Worm (Caenorhabditis elegans): ENCODE data around the gene orc-1.

DNA sequence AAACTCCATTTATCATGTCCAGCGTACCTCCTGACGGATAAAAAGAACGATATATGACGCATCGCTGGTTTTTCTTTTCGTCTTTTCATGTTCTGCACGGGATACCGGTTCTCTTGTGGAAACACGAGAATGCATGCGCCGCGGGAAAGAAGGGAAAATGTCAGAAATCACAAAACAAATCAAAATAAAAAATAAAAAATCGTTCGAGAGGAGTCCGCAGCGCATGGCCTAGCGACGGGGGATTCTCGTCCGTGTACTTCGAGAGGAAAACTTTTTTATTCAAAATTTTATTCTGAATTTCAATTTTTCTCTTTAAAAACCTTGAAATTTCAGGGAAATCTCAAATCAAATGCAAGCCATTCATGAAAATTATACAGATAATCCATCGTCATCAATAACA is 21.7 kb upstream of the orc-1 start, which contains the start of the genes lron-10 and hpr-9:
- TF ChIP-seq daf-12 (tag; optimal IDR thresholded peaks at IDR 0.05) (no peak), dve-1 (tag; optimal IDR thresholded peaks at IDR 0.05; ENCODE audit: insufficient read depth) (peak; percentile 78), lin-13 (GFP tag; optimal IDR thresholded peaks at IDR 0.05) (no peak)
